Worm (Caenorhabditis elegans) whole organism, late embryonic: ENCODE results near the gene F53A3.7.

Experiments
- fkh-6 ChIP-seq: sonication (generic microtip); optimal IDR thresholded peaks from 2 replicates; lab custom pipeline; 2016; ENCODE audit warnings: missing genetic modification characterization, missing compliant biosample characterization
- pha-4 ChIP-seq: fragments of 150-350 bp; optimal IDR thresholded peaks from 2 replicates; lab custom pipeline; 2018; ENCODE audit warnings: missing biosample characterization, missing genetic modification reagents, missing genetic modification characterization
- ztf-16 ChIP-seq: sonication (generic microtip); optimal IDR thresholded peaks from 2 replicates; lab custom pipeline; 2017; ENCODE audit warnings: missing genetic modification characterization, missing compliant biosample characterization

- TF ChIP-seq pha-4 (tag; lab: Kevin White, UChicago) (no peak), ztf-16 (tag; lab: Kevin White, UChicago) (no peak), fkh-6 (tag; lab: Kevin White, UChicago) (no peak)
These were observed 24.1 kb upstream of the F53A3.7 start for ce11 chrIII:1927230-1927629.
